Fruit fly (Drosophila melanogaster): ENCODE data around the gene LKRSDH.

The LKRSDH gene

DNA sequence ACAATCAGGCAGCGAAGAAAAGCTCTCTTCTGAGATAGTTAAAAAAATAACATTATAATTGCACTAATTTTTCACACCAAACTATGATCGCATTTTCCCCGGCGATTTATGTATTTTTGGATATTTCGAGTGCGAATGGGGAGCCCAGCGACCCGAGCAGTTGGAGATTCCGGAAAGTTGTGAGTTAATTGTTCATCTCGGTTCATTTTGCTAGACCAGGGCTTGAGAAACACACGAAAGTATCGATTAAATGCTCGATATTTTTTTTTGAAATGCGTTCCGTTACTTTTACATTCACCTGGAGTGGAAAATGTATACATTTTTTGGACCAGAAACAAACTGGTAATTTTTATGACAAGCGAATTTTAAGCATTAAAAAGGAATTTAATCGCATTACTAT lies 14.8 kb upstream of the LKRSDH start, which contains the start of gene Cdc14 (continued):
- TF ChIP-seq btn (GFP tag; optimal IDR thresholded peaks at IDR 0.05) (no peak), CG12744 (GFP tag; optimal IDR thresholded peaks at IDR 0.05) (no peak), CG14710 (tag; optimal IDR thresholded peaks at IDR 0.05) (peak; percentile 52), bbx (GFP tag; IDR thresholded peaks at IDR 0.05; ENCODE audit: partially characterized antibody) (peak; percentile 55; the same call in 1 of the 2 replicates), CG8359 (GFP tag; optimal IDR thresholded peaks at IDR 0.05; ENCODE audit: borderline replicate concordance) (no peak), CG10654 (GFP tag; optimal IDR thresholded peaks at IDR 0.05) (no peak), CG3838 (GFP tag; optimal IDR thresholded peaks at IDR 0.05) (no peak), CrebB (tag; optimal IDR thresholded peaks at IDR 0.05) (peak; percentile 23), ham (GFP tag; IDR thresholded peaks at IDR 0.05) (no peak), CG8281 (tag; optimal IDR thresholded peaks at IDR 0.05) (no peak), CG17612 (GFP tag; IDR thresholded peaks at IDR 0.05) (no peak), MESR4 (GFP tag; optimal IDR thresholded peaks at IDR 0.05) (peak; percentile 49), CG31441 (GFP tag; IDR thresholded peaks at IDR 0.05) (peak; percentile 29; the same call in 1 of the 2 replicates), Lim3 (GFP tag; IDR thresholded peaks at IDR 0.05) (no peak), Kr (GFP tag; optimal IDR thresholded peaks at IDR 0.05) (no peak), CG11695 (GFP tag; IDR thresholded peaks at IDR 0.05) (no peak), disco-r (GFP tag; optimal IDR thresholded peaks at IDR 0.05) (no peak), Asciz (GFP tag; optimal IDR thresholded peaks at IDR 0.05) (no peak), CG6813 (GFP tag; optimal IDR thresholded peaks at IDR 0.05) (no peak), CG1603 (tag; optimal IDR thresholded peaks at IDR 0.05) (peak; percentile 38), CG4424 (GFP tag; optimal IDR thresholded peaks at IDR 0.05) (no peak), fu2 (GFP tag; optimal IDR thresholded peaks at IDR 0.05) (no peak), chn (GFP tag; optimal IDR thresholded peaks at IDR 0.05) (no peak), CG32532 (GFP tag; IDR thresholded peaks at IDR 0.05) (no peak), scrt (GFP tag; optimal IDR thresholded peaks at IDR 0.05) (peak; percentile 30), Myb (GFP tag; optimal IDR thresholded peaks at IDR 0.05) (peak; percentile 88), Tbp (GFP tag; optimal IDR thresholded peaks at IDR 0.05) (no peak), Xrp1 (GFP tag; IDR thresholded peaks at IDR 0.05) (no peak), CG10979 (tag; optimal IDR thresholded peaks at IDR 0.05) (no peak), trh (GFP tag; optimal IDR thresholded peaks at IDR 0.05) (no peak), Mes4 (GFP tag; optimal IDR thresholded peaks at IDR 0.05) (no peak), Hr78 (GFP tag; optimal IDR thresholded peaks at IDR 0.05) (no peak), Doc2 (GFP tag; IDR thresholded peaks at IDR 0.05) (no peak), eve (GFP tag; optimal IDR thresholded peaks at IDR 0.05) (no peak), lab (GFP tag; optimal IDR thresholded peaks at IDR 0.05) (no peak), klu (GFP tag; IDR thresholded peaks at IDR 0.05) (no peak), fru (optimal IDR thresholded peaks at IDR 0.05) (no peak), Six4 (GFP tag; optimal IDR thresholded peaks at IDR 0.05) (no peak), CG13894 (tag; optimal IDR thresholded peaks at IDR 0.05) (no peak), vvl (GFP tag; IDR thresholded peaks at IDR 0.05) (0 out of 2 replicates have a peak, but pooled peaks have one; percentile 7), CG5180 (GFP tag; optimal IDR thresholded peaks at IDR 0.05) (no peak), HLH4C (GFP tag; IDR thresholded peaks at IDR 0.05; ENCODE audit: partially characterized antibody) (peak; percentile 44; the same call in 1 of the 3 replicates), pros (GFP tag; optimal IDR thresholded peaks at IDR 0.05) (no peak), inv (GFP tag; IDR thresholded peaks at IDR 0.05; ENCODE audit: partially characterized antibody) (peak; percentile 17; the same call in 1 of the 2 replicates), CG12391 (tag; optimal IDR thresholded peaks at IDR 0.05) (no peak), CG7928 (GFP tag; optimal IDR thresholded peaks at IDR 0.05) (peak; percentile 92), hth (optimal IDR thresholded peaks at IDR 0.05) (no peak), chm (GFP tag; IDR thresholded peaks at IDR 0.05) (peak; percentile 43; the same call in 1 of the 2 replicates), D19B (GFP tag; optimal IDR thresholded peaks at IDR 0.05) (no peak), CG14860 (GFP tag; IDR thresholded peaks at IDR 0.05; ENCODE audit: partially characterized antibody) (peak; percentile 38; the same call in 1 of the 3 replicates), Atf3 (GFP tag; optimal IDR thresholded peaks at IDR 0.05) (no peak)
